Fruit fly (Drosophila melanogaster) whole organism, embryonic: ENCODE results near the gene CG5181.

Experiments
- Awh ChIP-seq: fragments of 200-800 bp; sonication (Bioruptor generic); IDR thresholded peaks from 2 replicates; pipeline ENCODE4, ENCODE4 v1.3.6; 2022; ENCODE audit warnings: missing biosample characterization, missing genetic modification characterization
- CG10366 ChIP-seq: fragments of 200-800 bp; sonication (Bioruptor generic); IDR thresholded peaks from 2 replicates; pipeline ENCODE4 v1.3.6; 2022; ENCODE audit warnings: missing biosample characterization, missing genetic modification characterization
- CG10565 ChIP-seq: fragments of 200-800 bp; sonication (Bioruptor generic); optimal IDR thresholded peaks from 3 replicates; lab custom pipeline; 2016; ENCODE audit warnings: missing biosample characterization, mild to moderate bottlenecking, missing genetic modification characterization
- CG10654 ChIP-seq: fragments of 200-800 bp; sonication (Bioruptor generic); optimal IDR thresholded peaks from 2 replicates; lab custom pipeline; 2016; ENCODE audit warnings: missing biosample characterization, missing genetic modification characterization
- CG11093 ChIP-seq: fragments of 200-800 bp; sonication (Bioruptor generic); IDR thresholded peaks from 3 replicates; pipeline ENCODE4 v1.3.6; 2022; ENCODE audit warnings: missing biosample characterization, missing genetic modification characterization
- CG11504 ChIP-seq: fragments of 200-800 bp; sonication (Bioruptor generic); optimal IDR thresholded peaks from 3 replicates; lab custom pipeline; 2019; ENCODE audit warnings: missing biosample characterization, mild to moderate bottlenecking, missing genetic modification characterization, moderate library complexity
- CG11560 ChIP-seq: fragments of 200-800 bp; sonication (Bioruptor generic); IDR thresholded peaks from 3 replicates; pipeline ENCODE4 v1.3.6; 2022; ENCODE audit warnings: missing biosample characterization, missing genetic modification characterization
- CG12236 ChIP-seq: fragments of 200-800 bp; sonication (Bioruptor generic); optimal IDR thresholded peaks from 2 replicates; lab custom pipeline; 2016; ENCODE audit warnings: missing biosample characterization, missing genetic modification characterization
- CG12659 ChIP-seq: fragments of 200-800 bp; sonication (Bioruptor generic); optimal IDR thresholded peaks from 3 replicates; lab custom pipeline; 2017; ENCODE audit warnings: mild to moderate bottlenecking, missing biosample characterization, missing genetic modification reagents, missing genetic modification characterization
- CG13123 ChIP-seq: fragments of 200-800 bp; sonication (Bioruptor generic); optimal IDR thresholded peaks from 2 replicates; lab custom pipeline; 2016; ENCODE audit warnings: missing biosample characterization, missing genetic modification characterization
- CG13287 ChIP-seq: fragments of 200-800 bp; sonication (Bioruptor generic); IDR thresholded peaks from 2 replicates; pipeline ENCODE4 v1.3.6; 2022; ENCODE audit warnings: missing biosample characterization, missing genetic modification characterization; ENCODE audit not compliant: partially characterized antibody
- CG14860 ChIP-seq: fragments of 200-800 bp; sonication (Bioruptor generic); IDR thresholded peaks from 3 replicates; pipeline ENCODE4 v1.3.6; 2022; ENCODE audit warnings: missing biosample characterization, missing genetic modification characterization; ENCODE audit not compliant: partially characterized antibody
- CG15601 ChIP-seq: fragments of 200-800 bp; sonication (Bioruptor generic); optimal IDR thresholded peaks from 3 replicates; lab custom pipeline; 2019; ENCODE audit warnings: missing biosample characterization, mild to moderate bottlenecking, missing genetic modification characterization, moderate library complexity
- CG16815 ChIP-seq: fragments of 200-800 bp; sonication (Bioruptor generic); optimal IDR thresholded peaks from 3 replicates; lab custom pipeline; 2017; ENCODE audit warnings: missing biosample characterization, mild to moderate bottlenecking, missing genetic modification characterization
- CG17568 ChIP-seq: fragments of 200-800 bp; sonication (Bioruptor generic); optimal IDR thresholded peaks from 2 replicates; lab custom pipeline; 2018; ENCODE audit warnings: missing biosample characterization, mild to moderate bottlenecking, missing genetic modification characterization, moderate library complexity
- CG1792 ChIP-seq: fragments of 200-800 bp; sonication (Bioruptor generic); optimal IDR thresholded peaks from 2 replicates; lab custom pipeline; 2016; ENCODE audit warnings: missing biosample characterization, missing genetic modification characterization
- CG2116 ChIP-seq: fragments of 200-800 bp; sonication (Bioruptor generic); optimal IDR thresholded peaks from 3 replicates; lab custom pipeline; 2018; ENCODE audit warnings: missing biosample characterization, mild to moderate bottlenecking, missing genetic modification characterization
- CG2678 ChIP-seq: fragments of 200-800 bp; sonication (Bioruptor generic); optimal IDR thresholded peaks from 3 replicates; lab custom pipeline; 2019; ENCODE audit warnings: missing biosample characterization, mild to moderate bottlenecking, missing genetic modification characterization, moderate library complexity
- CG3065 ChIP-seq: fragments of 200-800 bp; sonication (Bioruptor generic); optimal IDR thresholded peaks from 2 replicates; lab custom pipeline; 2016; ENCODE audit warnings: missing biosample characterization, missing genetic modification characterization
- CG31365 ChIP-seq: fragments of 200-800 bp; sonication (Bioruptor generic); optimal IDR thresholded peaks from 2 replicates; lab custom pipeline; 2018; ENCODE audit warnings: missing biosample characterization, mild to moderate bottlenecking, missing genetic modification characterization
- CG42726 ChIP-seq: fragments of 200-800 bp; sonication (Bioruptor generic); IDR thresholded peaks from 2 replicates; pipeline ENCODE4 v1.3.6; 2022; ENCODE audit warnings: missing biosample characterization, missing genetic modification characterization; ENCODE audit not compliant: partially characterized antibody
- CG9817 ChIP-seq: fragments of 200-800 bp; sonication (Bioruptor generic); optimal IDR thresholded peaks from 2 replicates; lab custom pipeline; 2018; ENCODE audit warnings: missing biosample characterization, mild to moderate bottlenecking, missing genetic modification characterization, moderate library complexity
- Dip2 ChIP-seq: fragments of 200-800 bp; sonication (Bioruptor generic); IDR thresholded peaks from 2 replicates; pipeline ENCODE4 v1.3.6; 2022; ENCODE audit warnings: missing biosample characterization, missing genetic modification characterization
- E2f1 ChIP-seq: fragments of 200-800 bp; sonication (Bioruptor generic); IDR thresholded peaks from 2 replicates; pipeline ENCODE4 v1.3.6; 2022; ENCODE audit warnings: missing biosample characterization, missing genetic modification characterization
- E2f2 ChIP-seq: fragments of 200-800 bp; sonication (Bioruptor generic); IDR thresholded peaks from 2 replicates; pipeline ENCODE4 v1.3.6; 2022; ENCODE audit warnings: missing biosample characterization, missing genetic modification characterization
- H2.0 ChIP-seq: fragments of 200-800 bp; sonication (Bioruptor generic); IDR thresholded peaks from 2 replicates; pipeline ENCODE4 v1.3.6; 2022; ENCODE audit warnings: missing biosample characterization, missing genetic modification characterization
- HHEX ChIP-seq: fragments of 200-800 bp; sonication (Bioruptor generic); optimal IDR thresholded peaks from 3 replicates; lab custom pipeline; 2017; ENCODE audit warnings: missing biosample characterization, mild to moderate bottlenecking, missing genetic modification characterization, missing genetic modification reagents
- HmgD ChIP-seq: fragments of 200-800 bp; sonication (Bioruptor generic); optimal IDR thresholded peaks from 3 replicates; lab custom pipeline; 2016; ENCODE audit warnings: missing biosample characterization, missing genetic modification characterization
- Kr ChIP-seq: fragments of 200-800 bp; sonication (Bioruptor generic); optimal IDR thresholded peaks from 2 replicates; lab custom pipeline; 2017; ENCODE audit warnings: missing biosample characterization, mild to moderate bottlenecking, missing genetic modification characterization
- Mad ChIP-seq: fragments of 200-800 bp; sonication (Bioruptor generic); optimal IDR thresholded peaks from 2 replicates; lab custom pipeline; 2016; ENCODE audit warnings: missing biosample characterization, missing genetic modification characterization
- Med ChIP-seq: fragments of 200-800 bp; sonication (Bioruptor generic); peaks from one replicate; lab custom pipeline; 2016; ENCODE audit warnings: missing biosample characterization, missing genetic modification characterization, mild to moderate bottlenecking, inconsistent platforms, moderate library complexity
- TFAM ChIP-seq: fragments of 200-800 bp; sonication (Bioruptor generic); optimal IDR thresholded peaks from 2 replicates; lab custom pipeline; 2017; ENCODE audit warnings: missing biosample characterization, missing genetic modification characterization, inconsistent platforms
- Usf ChIP-seq: fragments of 200-800 bp; sonication (Bioruptor generic); optimal IDR thresholded peaks from 2 replicates; lab custom pipeline; 2017; ENCODE audit warnings: missing genotype, missing biosample characterization, missing genetic modification characterization
- ab ChIP-seq: fragments of 200-800 bp; sonication (Bioruptor generic); optimal IDR thresholded peaks from 2 replicates; lab custom pipeline; 2016; ENCODE audit warnings: missing biosample characterization, missing genetic modification characterization
- cas ChIP-seq: fragments of 200-800 bp; sonication (Bioruptor generic); IDR thresholded peaks from 2 replicates; pipeline ENCODE4 v1.3.6; 2022; ENCODE audit warnings: missing biosample characterization, missing genetic modification characterization
- dmrt11E ChIP-seq: fragments of 200-800 bp; sonication (Bioruptor generic); optimal IDR thresholded peaks from 3 replicates; lab custom pipeline; 2018; ENCODE audit warnings: missing biosample characterization, mild to moderate bottlenecking, missing genetic modification characterization, moderate library complexity
- gcm ChIP-seq: fragments of 200-800 bp; sonication (Bioruptor generic); optimal IDR thresholded peaks from 2 replicates; lab custom pipeline; 2019; ENCODE audit warnings: missing biosample characterization, mild to moderate bottlenecking, missing genetic modification characterization, moderate library complexity
- gsb-n ChIP-seq: fragments of 200-800 bp; sonication (Bioruptor generic); optimal IDR thresholded peaks from 3 replicates; lab custom pipeline; 2018; ENCODE audit warnings: missing biosample characterization, mild to moderate bottlenecking, missing genetic modification characterization
- her ChIP-seq: fragments of 200-800 bp; sonication (Bioruptor generic); optimal IDR thresholded peaks from 2 replicates; lab custom pipeline; 2016; ENCODE audit warnings: missing biosample characterization, missing genetic modification characterization
- lbe ChIP-seq: fragments of 200-800 bp; sonication (Bioruptor generic); optimal IDR thresholded peaks from 2 replicates; lab custom pipeline; 2016; ENCODE audit warnings: missing biosample characterization, mild to moderate bottlenecking, missing genetic modification characterization
- nau ChIP-seq: fragments of 200-800 bp; sonication (Bioruptor generic); optimal IDR thresholded peaks from 3 replicates; lab custom pipeline; 2017; ENCODE audit warnings: missing biosample characterization, mild to moderate bottlenecking, missing genetic modification characterization, missing genetic modification reagents
- nmo ChIP-seq: fragments of 200-800 bp; sonication (Bioruptor generic); optimal IDR thresholded peaks from 2 replicates; lab custom pipeline; 2018; ENCODE audit warnings: missing biosample characterization, mild to moderate bottlenecking, missing genetic modification characterization, moderate library complexity
- oc ChIP-seq: fragments of 200-800 bp; sonication (Bioruptor generic); optimal IDR thresholded peaks from 2 replicates; lab custom pipeline; 2018; ENCODE audit warnings: missing biosample characterization, mild to moderate bottlenecking, missing genetic modification characterization, moderate library complexity
- p53 ChIP-seq: fragments of 200-800 bp; sonication (Bioruptor generic); optimal IDR thresholded peaks from 2 replicates; lab custom pipeline; 2016; ENCODE audit warnings: missing biosample characterization, missing genetic modification characterization
- pros ChIP-seq: fragments of 200-800 bp; sonication (Bioruptor generic); optimal IDR thresholded peaks from 3 replicates; lab custom pipeline; 2019; ENCODE audit warnings: missing biosample characterization, mild to moderate bottlenecking, missing genetic modification characterization, moderate library complexity
- pum ChIP-seq: fragments of 200-800 bp; sonication (Bioruptor generic); optimal IDR thresholded peaks from 2 replicates; lab custom pipeline; 2016; ENCODE audit warnings: missing biosample characterization, missing genetic modification characterization
- sna ChIP-seq: fragments of 200-800 bp; sonication (Bioruptor generic); IDR thresholded peaks from 2 replicates; pipeline ENCODE4 v1.3.6; 2022; ENCODE audit warnings: missing biosample characterization, missing genetic modification characterization; ENCODE audit not compliant: partially characterized antibody
- yki ChIP-seq: fragments of >200 bp; optimal IDR thresholded peaks from 3 replicates; lab custom pipeline; 2018
- zf30C ChIP-seq: fragments of 200-800 bp; sonication (Bioruptor generic); optimal IDR thresholded peaks from 3 replicates; lab custom pipeline; 2018; ENCODE audit warnings: missing biosample characterization, mild to moderate bottlenecking, missing genetic modification characterization

CG5181 gene

DNA sequence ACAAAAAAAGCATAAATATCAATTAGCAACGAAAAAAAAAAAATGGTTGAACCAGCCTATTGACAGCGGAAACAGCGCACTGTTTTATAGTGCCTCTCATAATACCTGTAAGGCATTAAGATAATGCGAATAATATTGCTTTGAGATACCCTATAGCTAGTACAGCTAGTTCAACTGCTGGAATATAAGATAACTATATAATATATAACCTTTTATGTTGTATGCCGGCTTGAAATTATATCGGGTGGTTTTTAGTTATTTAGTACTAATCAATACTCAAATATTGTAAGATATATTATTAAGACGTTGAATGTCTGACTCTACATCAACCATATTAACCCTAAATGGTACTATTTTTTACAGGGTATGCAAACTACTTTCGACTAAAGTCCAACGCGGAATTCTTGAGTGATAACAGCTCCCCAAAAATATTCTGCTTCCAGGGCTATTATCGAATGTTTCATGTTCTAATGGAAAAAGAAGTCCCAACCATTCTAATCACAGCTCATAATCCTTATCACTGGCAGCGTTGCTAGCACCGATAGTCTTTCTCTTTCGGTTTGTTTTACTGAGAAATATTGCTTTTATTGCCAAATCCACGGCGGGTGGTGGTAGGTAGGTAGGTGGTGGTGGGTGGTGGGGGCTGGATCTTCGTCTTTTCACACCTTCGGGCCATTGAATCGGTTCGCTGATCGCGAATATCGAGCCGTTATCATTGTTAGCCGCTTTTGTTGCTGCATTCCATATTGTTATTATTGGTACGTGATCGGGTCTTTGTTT, 24.5 kb upstream of the CG5181 start (continued):
- TF ChIP-seq HmgD (GFP tag; lab: Kevin White, UChicago) (no peak), Awh (0 out of 2 replicates have a peak, but pooled peaks have one; percentile 35), pros (GFP tag; lab: Kevin White, UChicago) (no peak), TFAM (GFP tag; lab: Kevin White, UChicago) (no peak), dmrt11E (tag; lab: Kevin White, UChicago) (peak; percentile 7), CG16815 (GFP tag; lab: Kevin White, UChicago) (peak; percentile 63), CG14860 (GFP tag; lab: Robert Waterston, UW) (no peak), sna (GFP tag; lab: Robert Waterston, UW) (no peak), CG12659 (peak; percentile 87), cas (peak; percentile 72), CG42726 (GFP tag; lab: Robert Waterston, UW) (no peak), CG11093 (GFP tag; lab: Robert Waterston, UW) (0 out of 3 replicates have a peak, but pooled peaks have one; percentile 46), Mad (peak; percentile 23), CG2116 (GFP tag; lab: Kevin White, UChicago) (no peak), Kr (GFP tag; lab: Kevin White, UChicago) (no peak), CG13123 (GFP tag; lab: Kevin White, UChicago) (no peak), CG10366 (GFP tag; lab: Robert Waterston, UW) (peak; percentile 81), E2f1 (peak; percentile 71), oc (tag; lab: Kevin White, UChicago) (peak; percentile 48), CG10565 (GFP tag; lab: Kevin White, UChicago) (no peak), yki (no peak), CG11504 (tag; lab: Kevin White, UChicago) (peak; percentile 90), CG13287 (GFP tag; lab: Robert Waterston, UW) (no peak), CG9817 (tag; lab: Kevin White, UChicago) (peak; percentile 84), Dip2 (GFP tag; lab: Robert Waterston, UW) (no peak), CG2678 (tag; lab: Kevin White, UChicago) (peak; percentile 85), Usf (GFP tag; lab: Kevin White, UChicago) (peak; percentile 49), CG1792 (GFP tag; lab: Kevin White, UChicago) (no peak), nmo (GFP tag; lab: Kevin White, UChicago) (peak; percentile 73), zf30C (GFP tag; lab: Kevin White, UChicago) (no peak), lbe (no peak), H2.0 (GFP tag; lab: Robert Waterston, UW) (peak; percentile 85), CG3065 (no peak), p53 (GFP tag; lab: Kevin White, UChicago) (no peak), CG15601 (no peak), Med (GFP tag; lab: Kevin White, UChicago) (peak; percentile 91), E2f2 (GFP tag; lab: Robert Waterston, UW) (peak; percentile 66), HHEX (GFP tag; lab: Kevin White, UChicago) (peak; percentile 64), CG10654 (GFP tag; lab: Kevin White, UChicago) (no peak), pum (no peak), nau (GFP tag; lab: Kevin White, UChicago) (peak; percentile 41), gcm (GFP tag; lab: Kevin White, UChicago) (peak; percentile 64), ab (GFP tag; lab: Kevin White, UChicago) (no peak), CG11560 (peak; percentile 56; the same call in 2 of the 3 replicates), CG31365 (tag; lab: Kevin White, UChicago) (no peak), CG17568 (GFP tag; lab: Kevin White, UChicago) (peak; percentile 56), gsb-n (tag; lab: Kevin White, UChicago) (peak; percentile 2), CG12236 (GFP tag; lab: Kevin White, UChicago) (no peak), her (GFP tag; lab: Kevin White, UChicago) (no peak)
